Fruit fly (Drosophila melanogaster) ovary, adult (tissue): ENCODE measurements around the gene Ho.

Experiments
- CG17801 ChIP-seq: fragments of 200-800 bp; optimal IDR thresholded peaks from 2 replicates; lab custom pipeline; 2019; ENCODE audit warnings: missing biosample characterization, mild to moderate bottlenecking, missing genetic modification characterization, moderate library complexity; ENCODE audit not compliant: partially characterized antibody

Ho gene

DNA sequence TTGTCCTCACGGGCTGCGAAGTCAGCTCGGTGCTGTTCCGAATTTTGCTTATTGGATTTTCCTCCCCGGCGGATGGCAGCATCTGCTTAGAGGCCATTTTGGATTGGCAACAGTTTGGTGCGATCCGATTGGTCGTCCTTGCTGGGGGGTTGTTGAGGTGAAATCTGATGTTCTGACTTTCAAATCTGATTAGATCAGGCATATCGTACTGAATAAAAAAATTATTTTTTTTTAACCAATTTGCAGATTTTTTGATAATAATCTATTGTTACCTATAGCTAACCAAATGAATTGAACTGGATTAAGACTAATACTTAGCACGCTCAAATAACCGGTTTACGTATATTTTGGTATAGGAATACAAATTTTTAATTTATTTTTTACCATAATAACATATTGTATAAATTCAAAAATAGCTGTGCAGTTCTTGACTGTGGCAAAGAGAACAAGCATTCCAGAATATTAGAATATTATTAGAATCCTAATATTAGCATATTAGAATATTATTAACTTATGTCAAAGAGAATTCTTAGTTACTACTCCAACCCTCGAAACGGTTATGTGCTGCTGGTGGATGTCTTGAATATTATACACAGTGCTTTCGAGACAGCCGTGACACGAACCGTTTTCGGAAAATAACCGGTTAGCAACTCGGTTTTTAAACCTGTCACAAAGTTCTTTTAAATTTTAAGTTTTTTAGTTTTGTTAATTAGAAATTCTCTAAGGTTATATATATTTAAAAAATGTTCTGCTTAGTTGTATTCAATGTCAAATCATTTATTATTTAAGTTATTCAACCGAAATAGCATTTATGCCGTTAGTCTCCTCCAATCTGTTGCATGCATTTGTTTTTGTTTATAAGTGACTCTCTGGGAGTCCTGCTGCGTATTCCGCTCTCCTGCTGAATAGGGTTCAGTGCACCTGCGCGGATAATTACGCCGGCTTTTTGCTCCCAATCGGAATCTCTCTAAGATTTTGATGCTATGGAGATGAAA, 15.1 kb downstream of the Ho start, which contains the start of gene Fer3:
Gene Fer3 (minus strand): TSS at position 1 of the 995 bp plus-strand sequence.
- TF ChIP-seq CG17801 (GFP tag; lab: Kevin White, UChicago), result no peak

- no peak for TF ChIP-seq CG17801 (GFP tag; lab: Kevin White, UChicago)
Measured at dm6 chr3R:11696209-11696608, 16.7 kb downstream of the Ho start, which contains the start of gene CG14717. Gene CG14717 (plus strand): TSS chr3R:11696509.

dm6 chr3R:11700314-11700713, 20.8 kb downstream of the Ho start, which contains the start of gene CG14718:
Gene CG14718 (plus strand): TSS chr3R:11700614.
- no peak for TF ChIP-seq CG17801 (GFP tag; lab: Kevin White, UChicago)

DNA sequence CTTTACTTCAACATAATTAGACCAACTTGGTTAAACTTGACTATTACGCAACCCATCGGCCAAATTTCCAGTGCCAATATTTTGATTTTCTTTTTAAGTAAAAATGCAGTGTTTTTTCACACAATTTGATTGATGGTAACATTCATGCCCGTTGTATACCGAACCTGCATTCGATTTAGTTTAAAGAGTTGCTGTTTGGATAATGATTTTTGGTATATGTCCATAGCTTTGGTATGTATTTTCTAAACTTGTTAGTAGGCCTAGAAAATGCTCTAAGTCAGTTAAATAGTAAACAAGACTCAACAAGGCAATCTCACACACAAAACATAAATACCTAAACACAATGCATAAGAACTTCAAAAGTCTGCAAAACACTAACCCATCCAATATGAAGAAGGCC, 24.2 kb downstream of the Ho start, which contains the start of gene I-t:
Gene I-t (plus strand): TSS at position 301 of the 400 bp plus-strand sequence.
- TF ChIP-seq CG17801 (GFP tag; lab: Kevin White, UChicago), result no peak

DNA sequence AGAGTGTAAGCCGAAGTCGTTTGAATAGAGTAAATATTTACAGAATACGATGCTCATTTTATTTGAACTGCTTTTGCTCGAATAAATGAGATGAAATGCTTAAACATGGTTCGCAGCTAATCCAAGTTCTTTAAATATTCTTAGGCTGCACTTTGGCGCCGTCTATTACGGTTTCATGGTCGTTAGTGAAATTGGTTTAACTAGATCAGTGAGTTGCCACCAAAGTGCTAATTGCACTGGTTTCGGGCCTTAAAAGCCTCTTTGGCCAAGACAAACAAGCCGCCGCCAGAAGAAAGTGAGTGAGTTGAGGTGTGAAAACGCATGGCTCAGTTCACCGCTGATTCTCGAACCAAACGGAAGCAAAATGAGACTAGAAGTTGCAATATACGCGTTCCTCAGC, 31.8 kb downstream of the Ho start, which contains the start of gene CG14720:
Gene CG14720 (plus strand): TSS at position 301 of the 400 bp plus-strand sequence.
- no peak for TF ChIP-seq CG17801 (GFP tag; lab: Kevin White, UChicago)

dm6 chr3R:11721593-11721992, 42.0 kb downstream of the Ho start, which contains the start of gene CG12594:
Gene CG12594 (plus strand): TSS chr3R:11721734.
- TF ChIP-seq CG17801 (GFP tag; lab: Kevin White, UChicago), result no peak
